Worm (Caenorhabditis elegans) whole organism, young adult: Measurements from ENCODE around the gene F42C5.9.
A peak's percentile ranks its signal among the peaks of the same experiment; 100 is the strongest.

Experiments used
- B0261.1 ChIP-seq: sonication (generic microtip); optimal IDR thresholded peaks from 2 replicates; lab custom pipeline; 2016; ENCODE audit warnings: mild to moderate bottlenecking, missing genetic modification characterization, moderate library complexity, missing compliant biosample characterization
- C17E4.6 ChIP-seq: fragments of 200-800 bp; sonication (Bioruptor generic); IDR thresholded peaks from 2 replicates; pipeline ENCODE4 v1.3.6; 2022; ENCODE audit warnings: missing genetic modification reagents, missing genetic modification characterization, missing compliant biosample characterization
- F10E7.11 ChIP-seq: sonication (generic microtip); optimal IDR thresholded peaks from 2 replicates; lab custom pipeline; 2017; ENCODE audit warnings: mild to moderate bottlenecking, missing genetic modification characterization, moderate library complexity, missing compliant biosample characterization
- F33H1.4 ChIP-seq: fragments of 200-800 bp; sonication (Bioruptor generic); IDR thresholded peaks from 2 replicates; pipeline ENCODE4 v1.3.6; 2022; ENCODE audit warnings: missing genetic modification reagents, missing genetic modification characterization, missing compliant biosample characterization
- F37B4.10 ChIP-seq: fragments of 200-800 bp; sonication (Bioruptor generic); IDR thresholded peaks from 2 replicates; pipeline ENCODE4 v1.3.6; 2022; ENCODE audit warnings: missing genetic modification characterization, missing compliant biosample characterization
- F49E8.2 ChIP-seq: sonication (generic microtip); optimal IDR thresholded peaks from 3 replicates; lab custom pipeline; 2017; ENCODE audit warnings: missing genetic modification characterization, mild to moderate bottlenecking, missing compliant biosample characterization, antibody characterized with exemption, moderate library complexity; ENCODE audit not compliant: insufficient read depth
- F55B11.4 ChIP-seq: sonication (generic microtip); optimal IDR thresholded peaks from 2 replicates; lab custom pipeline; 2016; ENCODE audit warnings: missing compliant biosample characterization, missing genetic modification characterization, borderline replicate concordance; ENCODE audit not compliant: insufficient read depth
- K11D2.4 ChIP-seq: fragments of 200-800 bp; sonication (Bioruptor generic); IDR thresholded peaks from 2 replicates; pipeline ENCODE4 v1.3.6; 2022; ENCODE audit warnings: missing genetic modification reagents, missing genetic modification characterization, missing compliant biosample characterization
- T07F8.4 ChIP-seq: sonication (generic microtip); optimal IDR thresholded peaks from 2 replicates; lab custom pipeline; 2016; ENCODE audit warnings: mild to moderate bottlenecking, missing genetic modification characterization, moderate library complexity, missing compliant biosample characterization
- Y53G8AR.9 ChIP-seq: fragments of 200-800 bp; sonication (Bioruptor generic); conservative IDR thresholded peaks from 2 replicates; pipeline ENCODE4 v1.3.6; 2022; ENCODE audit warnings: missing genetic modification reagents, missing genetic modification characterization, missing compliant biosample characterization
- Y56A3A.18 ChIP-seq: fragments of 200-800 bp; sonication (Bioruptor generic); IDR thresholded peaks from 2 replicates; pipeline ENCODE4 v1.3.6; 2022; ENCODE audit warnings: missing genetic modification reagents, missing genetic modification characterization, missing compliant biosample characterization
- Y79H2A.3 ChIP-seq: fragments of 200-800 bp; sonication (Bioruptor generic); conservative IDR thresholded peaks from 2 replicates; pipeline ENCODE4 v1.3.6; 2022; ENCODE audit warnings: missing genetic modification reagents, missing genetic modification characterization, missing compliant biosample characterization
- akir-1 ChIP-seq: fragments of 200-800 bp; sonication (Bioruptor generic); optimal IDR thresholded peaks from 2 replicates; lab custom pipeline; 2018; ENCODE audit warnings: mild to moderate bottlenecking, missing genetic modification characterization, moderate library complexity, missing compliant biosample characterization
- ama-1 ChIP-seq, 3 experiments: fragments of 150-350 bp in 1 of 3; sonication (generic microtip) in 2 of 3; optimal IDR thresholded peaks; 2 replicates each; lab custom pipeline; 2014 to 2018; ENCODE audit warnings: missing biosample characterization in 2 of 3, missing genetic modification characterization in 2 of 3, missing genetic modification reagents in 2 of 3
- atf-7 ChIP-seq: sonication (generic microtip); optimal IDR thresholded peaks from 2 replicates; lab custom pipeline; 2017; ENCODE audit warnings: mild to moderate bottlenecking, missing genetic modification characterization, missing compliant biosample characterization
- attf-6 ChIP-seq: fragments of 200-800 bp; sonication (Bioruptor generic); IDR thresholded peaks from 2 replicates; pipeline ENCODE4 v1.3.6; 2022; ENCODE audit warnings: missing genetic modification reagents, missing genetic modification characterization, missing compliant biosample characterization
- cebp-2 ChIP-seq: fragments of 200-800 bp; sonication (Bioruptor generic); IDR thresholded peaks from 2 replicates; pipeline ENCODE4 v1.3.6; 2022; ENCODE audit warnings: missing genetic modification characterization, missing compliant biosample characterization
- ceh-79 ChIP-seq: sonication (generic microtip); optimal IDR thresholded peaks from 2 replicates; lab custom pipeline; 2017; ENCODE audit warnings: mild to moderate bottlenecking, missing genetic modification characterization, missing compliant biosample characterization
- ceh-91 ChIP-seq: fragments of 200-800 bp; sonication (Bioruptor generic); IDR thresholded peaks from 2 replicates; pipeline ENCODE4 v1.3.6; 2022; ENCODE audit warnings: missing genetic modification reagents, missing genetic modification characterization, missing compliant biosample characterization
- dox-1 ChIP-seq: fragments of 200-800 bp; sonication (Bioruptor generic); IDR thresholded peaks from 2 replicates; pipeline ENCODE4 v1.3.6; 2022; ENCODE audit warnings: missing genetic modification reagents, missing genetic modification characterization, missing compliant biosample characterization
- dpl-1 ChIP-seq: fragments of 150-350 bp; optimal IDR thresholded peaks from 2 replicates; lab custom pipeline; 2014; ENCODE audit warnings: missing biosample characterization, missing genetic modification reagents, missing genetic modification characterization
- egl-18 ChIP-seq: fragments of 200-800 bp; sonication (Bioruptor generic); IDR thresholded peaks from 2 replicates; pipeline ENCODE4 v1.3.6; 2022; ENCODE audit warnings: missing genetic modification reagents, missing genetic modification characterization, missing compliant biosample characterization
- egrh-3 ChIP-seq: fragments of 200-800 bp; sonication (Bioruptor generic); IDR thresholded peaks from 2 replicates; pipeline ENCODE4 v1.3.6; 2022; ENCODE audit warnings: missing genetic modification reagents, missing genetic modification characterization, missing compliant biosample characterization
- hlh-12 ChIP-seq: sonication (generic microtip); optimal IDR thresholded peaks from 2 replicates; lab custom pipeline; 2016; ENCODE audit warnings: missing genetic modification characterization, missing compliant biosample characterization
- hmg-1.2 ChIP-seq: fragments of 200-800 bp; sonication (Bioruptor generic); IDR thresholded peaks from 2 replicates; pipeline ENCODE4 v1.3.6; 2022; ENCODE audit warnings: missing genetic modification reagents, missing genetic modification characterization, missing compliant biosample characterization
- hrde-1 ChIP-seq: sonication (generic microtip); optimal IDR thresholded peaks from 2 replicates; lab custom pipeline; 2016; ENCODE audit warnings: missing genetic modification characterization, mild to moderate bottlenecking, missing compliant biosample characterization, moderate library complexity, missing genotype, missing genetic modification reagents, borderline replicate concordance
- lag-1 ChIP-seq: fragments of 200-800 bp; sonication (Bioruptor generic); IDR thresholded peaks from 2 replicates; pipeline ENCODE4 v1.3.6; 2022; ENCODE audit warnings: missing genetic modification reagents, missing genetic modification characterization, missing compliant biosample characterization
- let-526 ChIP-seq: fragments of 200-800 bp; sonication (Bioruptor generic); IDR thresholded peaks from 2 replicates; pipeline ENCODE4 v1.3.6; 2022; ENCODE audit warnings: missing genetic modification reagents, missing genetic modification characterization, missing compliant biosample characterization
- let-607 ChIP-seq, 2 experiments: fragments of 200-800 bp in 1 of 2; sonication (Bioruptor generic) in 1 of 2; sonication (generic microtip) in 1 of 2; optimal IDR thresholded peaks; 2 replicates each; lab custom pipeline; 2016 to 2018; ENCODE audit warnings: mild to moderate bottlenecking in 2 of 2, missing compliant biosample characterization in 2 of 2, missing genetic modification characterization in 2 of 2, moderate library complexity in 2 of 2, missing genotype in 1 of 2
- lin-35 ChIP-seq, 3 experiments: fragments of 150-350 bp in 2 of 3; sonication (generic microtip) in 1 of 3; optimal IDR thresholded peaks; 2 replicates each; lab custom pipeline; 2014 to 2018; ENCODE audit warnings: missing biosample characterization in 3 of 3, missing genetic modification characterization in 3 of 3, missing genetic modification reagents in 3 of 3
- lsy-27 ChIP-seq: sonication (generic microtip); optimal IDR thresholded peaks from 2 replicates; lab custom pipeline; 2017; ENCODE audit warnings: missing genetic modification characterization, mild to moderate bottlenecking, missing compliant biosample characterization, antibody characterized with exemption, missing genotype, borderline replicate concordance; ENCODE audit not compliant: insufficient read depth
- mcd-1 ChIP-seq: fragments of 200-800 bp; sonication (Bioruptor generic); IDR thresholded peaks from 2 replicates; pipeline ENCODE4 v1.3.6; 2022; ENCODE audit warnings: missing genetic modification reagents, missing genetic modification characterization, missing compliant biosample characterization
- nfyb-1 ChIP-seq: fragments of 200-800 bp; sonication (Bioruptor generic); IDR thresholded peaks from 2 replicates; pipeline ENCODE4 v1.3.6; 2022; ENCODE audit warnings: missing genetic modification reagents, missing genetic modification characterization, missing compliant biosample characterization
- nhr-120 ChIP-seq: fragments of 200-800 bp; sonication (Bioruptor generic); IDR thresholded peaks from 2 replicates; pipeline ENCODE4 v1.3.6; 2022; ENCODE audit warnings: missing genetic modification characterization, missing compliant biosample characterization
- nhr-179 ChIP-seq: sonication (generic microtip); optimal IDR thresholded peaks from 2 replicates; lab custom pipeline; 2016; ENCODE audit warnings: mild to moderate bottlenecking, missing genetic modification characterization, missing compliant biosample characterization
- nhr-27 ChIP-seq: fragments of 200-800 bp; sonication (Bioruptor generic); optimal IDR thresholded peaks from 2 replicates; lab custom pipeline; 2018; ENCODE audit warnings: mild to moderate bottlenecking, missing genetic modification characterization, moderate library complexity, missing compliant biosample characterization
- nhr-80 ChIP-seq: sonication (generic microtip); optimal IDR thresholded peaks from 2 replicates; lab custom pipeline; 2016; ENCODE audit warnings: missing genetic modification characterization, missing compliant biosample characterization
- snpc-1.3 ChIP-seq: sonication (generic microtip); optimal IDR thresholded peaks from 2 replicates; lab custom pipeline; 2017; ENCODE audit warnings: missing genetic modification characterization, mild to moderate bottlenecking, missing compliant biosample characterization, antibody characterized with exemption, moderate library complexity, missing genotype, missing genetic modification reagents; ENCODE audit not compliant: insufficient read depth
- snpc-4 ChIP-seq, 5 experiments: fragments of 150-350 bp in 1 of 5; sonication (generic microtip) in 4 of 5; optimal IDR thresholded peaks; 2 replicates each; lab custom pipeline; 2014 to 2018; ENCODE audit warnings: missing genetic modification characterization in 5 of 5, missing biosample characterization in 3 of 5, antibody characterized with exemption in 2 of 5, mild to moderate bottlenecking in 2 of 5, missing compliant biosample characterization in 2 of 5, missing genotype in 2 of 5, moderate library complexity in 2 of 5, missing genetic modification reagents in 1 of 5
- sptf-2 ChIP-seq: fragments of 200-800 bp; sonication (Bioruptor generic); optimal IDR thresholded peaks from 2 replicates; lab custom pipeline; 2018; ENCODE audit warnings: mild to moderate bottlenecking, missing genetic modification characterization, missing compliant biosample characterization
- tbp1 ChIP-seq: fragments of 200-800 bp; sonication (Bioruptor generic); optimal IDR thresholded peaks from 2 replicates; lab custom pipeline; 2018; ENCODE audit warnings: mild to moderate bottlenecking, missing genetic modification characterization, missing compliant biosample characterization
- tbx-9 ChIP-seq: sonication (generic microtip); optimal IDR thresholded peaks from 2 replicates; lab custom pipeline; 2016; ENCODE audit warnings: borderline replicate concordance, missing genetic modification characterization, inconsistent platforms, missing compliant biosample characterization
- zfh-2 ChIP-seq: fragments of 200-800 bp; sonication (Bioruptor generic); conservative IDR thresholded peaks from 2 replicates; pipeline ENCODE4 v1.3.6; 2022; ENCODE audit warnings: missing genetic modification reagents, missing genetic modification characterization, missing compliant biosample characterization
- ztf-18 ChIP-seq: sonication (generic microtip); optimal IDR thresholded peaks from 2 replicates; lab custom pipeline; 2016; ENCODE audit warnings: missing genotype, mild to moderate bottlenecking, missing genetic modification characterization, missing compliant biosample characterization
- ztf-25 ChIP-seq: fragments of 200-800 bp; sonication (Bioruptor generic); IDR thresholded peaks from 2 replicates; pipeline ENCODE4 v1.3.6; 2022; ENCODE audit warnings: missing genetic modification reagents, missing genetic modification characterization, missing compliant biosample characterization
- ztf-28 ChIP-seq: fragments of 200-800 bp; sonication (Bioruptor generic); IDR thresholded peaks from 2 replicates; pipeline ENCODE4 v1.3.6; 2022; ENCODE audit warnings: missing genetic modification reagents, missing genetic modification characterization, missing compliant biosample characterization

Gene F42C5.9

DNA sequence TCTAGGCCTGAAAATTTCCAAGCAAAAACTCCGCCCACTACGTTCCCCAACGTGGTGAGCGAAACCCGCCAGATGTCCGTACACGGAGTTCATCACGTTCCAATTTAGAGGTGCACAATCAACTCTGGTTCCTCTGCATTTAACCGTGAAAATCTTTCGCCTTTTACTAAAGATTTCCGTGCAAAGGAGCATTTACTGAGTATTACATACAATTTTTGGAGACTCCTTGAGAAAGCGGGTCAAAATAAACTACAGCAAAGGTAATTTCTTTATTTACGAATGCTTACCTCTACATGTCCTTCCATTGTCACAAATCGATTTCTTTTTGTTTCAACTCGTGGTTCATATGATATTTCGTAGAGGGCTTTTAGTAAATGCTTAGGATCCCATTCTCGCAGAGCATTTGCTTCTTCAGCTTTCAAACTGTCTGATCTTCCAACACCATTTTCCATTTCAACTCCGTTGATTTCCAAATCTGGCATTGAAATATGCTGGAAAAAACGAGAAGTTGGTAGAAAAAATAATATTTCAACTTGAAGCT, at the start of gene F42C5.9:
Gene F42C5.9 (minus strand): TSS at position 491 of the 541 bp plus-strand sequence.
- TF ChIP-seq ztf-28 (0 out of 2 replicates have a peak, but pooled peaks have one; percentile 30), dox-1 (GFP tag; lab: Robert Waterston, UW) (peak; percentile 79), zfh-2 (GFP tag; lab: Robert Waterston, UW) (no peak), F33H1.4 (GFP tag; lab: Robert Waterston, UW) (peak; percentile 80), dpl-1 (GFP tag; lab: Kevin White, UChicago) (no peak), C17E4.6 (no peak), lsy-27 (peak; percentile 58), ceh-91 (peak; percentile 66), nhr-120 (no peak), tbp1 (GFP tag; lab: Kevin White, UChicago) (peak; percentile 78), hrde-1 (tag; lab: Kevin White, UChicago) (peak; percentile 80), snpc-1.3 (tag; lab: Kevin White, UChicago) (peak; percentile 88), egl-18 (GFP tag; lab: Robert Waterston, UW) (no peak), F10E7.11 (no peak), nhr-80 (tag; lab: Kevin White, UChicago) (no peak), lag-1 (GFP tag; lab: Robert Waterston, UW) (no peak), F49E8.2 (peak; percentile 89), snpc-4 (GFP tag; optimal IDR thresholded peaks at IDR 0.05; lab: Kevin White, UChicago) (peak; percentile 96), snpc-4 (tag; optimal IDR thresholded peaks at IDR 0.05; lab: Kevin White, UChicago) (peak; percentile 96 to 98 (median 98)), lin-35 (GFP tag; optimal IDR thresholded peaks at IDR 0.05; lab: Kevin White, UChicago) (no peak), atf-7 (tag; lab: Kevin White, UChicago) (no peak), tbx-9 (tag; lab: Kevin White, UChicago) (no peak), nfyb-1 (peak; percentile 66; the same call in 1 of the 2 replicates), akir-1 (GFP tag; lab: Kevin White, UChicago) (no peak), attf-6 (GFP tag; lab: Robert Waterston, UW) (peak; percentile 83), B0261.1 (no peak), let-607 (tag; optimal IDR thresholded peaks at IDR 0.05; lab: Kevin White, UChicago) (no peak), Y53G8AR.9 (no peak), cebp-2 (GFP tag; lab: Robert Waterston, UW) (no peak), ama-1 (optimal IDR thresholded peaks at IDR 0.05; lab: Kevin White, UChicago) (no peak), ama-1 (GFP tag; optimal IDR thresholded peaks at IDR 0.05; lab: Kevin White, UChicago) (no peak), T07F8.4 (tag; lab: Kevin White, UChicago) (no peak), nhr-179 (tag; lab: Kevin White, UChicago) (no peak), Y79H2A.3 (GFP tag; lab: Robert Waterston, UW) (no peak), K11D2.4 (no peak), F37B4.10 (GFP tag; lab: Robert Waterston, UW) (no peak), hlh-12 (no peak), egrh-3 (GFP tag; lab: Robert Waterston, UW) (no peak), F55B11.4 (tag; lab: Kevin White, UChicago) (no peak), mcd-1 (peak; percentile 48; the same call in 1 of the 2 replicates), ceh-79 (tag; lab: Kevin White, UChicago) (no peak), ztf-18 (tag; lab: Kevin White, UChicago) (peak; percentile 56), ztf-25 (GFP tag; lab: Robert Waterston, UW) (no peak), nhr-27 (no peak), Y56A3A.18 (GFP tag; lab: Robert Waterston, UW) (0 out of 2 replicates have a peak, but pooled peaks have one; percentile 49), hmg-1.2 (GFP tag; lab: Robert Waterston, UW) (peak; percentile 93), let-526 (GFP tag; lab: Robert Waterston, UW) (no peak), sptf-2 (no peak)
